Worm (Caenorhabditis elegans): Measurements from ENCODE around the gene sly-1.

DNA sequence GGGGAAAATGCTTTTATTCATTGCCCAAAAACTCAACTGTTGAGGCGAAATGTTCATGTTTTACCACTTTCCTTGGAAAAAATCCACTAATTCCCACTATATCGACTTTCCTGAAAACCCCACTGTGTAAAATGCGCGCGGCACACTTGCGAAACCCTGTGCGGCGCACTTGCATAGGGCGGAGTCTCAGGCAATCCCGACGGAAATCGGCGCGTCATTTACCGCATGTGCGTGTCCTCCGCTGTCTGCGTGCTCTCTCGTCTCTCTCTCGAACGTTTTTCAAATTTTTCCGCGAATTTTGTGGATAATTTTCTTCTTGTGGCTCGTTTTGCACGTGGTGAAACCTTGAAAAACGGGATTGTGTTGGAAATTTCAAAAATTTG, 45.7 kb upstream of the sly-1 start, which contains the start of gene atx-2:
- TF ChIP-seq nhr-67 (tag; optimal IDR thresholded peaks at IDR 0.05) (no peak), snpc-4 (tag; optimal IDR thresholded peaks at IDR 0.05) (peak; percentile 32), nhr-25 (tag; optimal IDR thresholded peaks at IDR 0.05) (peak; percentile 56), nhr-11 (tag; optimal IDR thresholded peaks at IDR 0.05) (no peak), aly-2 (tag; optimal IDR thresholded peaks at IDR 0.05) (no peak), jun-1 (tag; optimal IDR thresholded peaks at IDR 0.05) (no peak), nhr-77 (tag; optimal IDR thresholded peaks at IDR 0.05) (no peak), lin-39 (tag; optimal IDR thresholded peaks at IDR 0.05) (peak; percentile 91), egl-27 (tag; optimal IDR thresholded peaks at IDR 0.05) (peak; percentile 22), nhr-23 (tag; optimal IDR thresholded peaks at IDR 0.05) (peak; percentile 77)

All from whole organism, L3 larva.